Worm (Caenorhabditis elegans): ENCODE results near the gene D2023.6.

D2023.6 gene

ce11 chrV:11833319-11833718 lies 6.2 kb downstream of the D2023.6 start, which contains the start of gene pho-8:
Gene pho-8 (plus strand): TSS chrV:11833619.
- TF ChIP-seq mxl-3 (GFP tag; optimal IDR thresholded peaks at IDR 0.05) (no peak), ces-1 (GFP tag; optimal IDR thresholded peaks at IDR 0.05) (no peak), nhr-237 (tag; optimal IDR thresholded peaks at IDR 0.05) (no peak), D1046.2 (GFP tag; IDR thresholded peaks at IDR 0.05) (no peak), daf-16 (GFP tag; optimal IDR thresholded peaks at IDR 0.05) (no peak), daf-16 (tag; optimal IDR thresholded peaks at IDR 0.05) (no peak), jun-1 (tag; optimal IDR thresholded peaks at IDR 0.05) (no peak), zip-2 (tag; optimal IDR thresholded peaks at IDR 0.05) (no peak), daf-12 (tag; optimal IDR thresholded peaks at IDR 0.05) (no peak), ctbp-1 (GFP tag; IDR thresholded peaks at IDR 0.05) (no peak), mep-1 (tag; optimal IDR thresholded peaks at IDR 0.05) (no peak), aly-2 (tag; optimal IDR thresholded peaks at IDR 0.05) (no peak), vab-7 (GFP tag; IDR thresholded peaks at IDR 0.05) (no peak), lin-29 (GFP tag; IDR thresholded peaks at IDR 0.05) (no peak), hlh-30 (tag; optimal IDR thresholded peaks at IDR 0.05; ENCODE audit: insufficient read depth) (no peak), nhr-6 (tag; optimal IDR thresholded peaks at IDR 0.05) (no peak), sdz-12 (GFP tag; optimal IDR thresholded peaks at IDR 0.05) (no peak), madf-9 (GFP tag; conservative IDR thresholded peaks at IDR 0.05) (no peak)

DNA sequence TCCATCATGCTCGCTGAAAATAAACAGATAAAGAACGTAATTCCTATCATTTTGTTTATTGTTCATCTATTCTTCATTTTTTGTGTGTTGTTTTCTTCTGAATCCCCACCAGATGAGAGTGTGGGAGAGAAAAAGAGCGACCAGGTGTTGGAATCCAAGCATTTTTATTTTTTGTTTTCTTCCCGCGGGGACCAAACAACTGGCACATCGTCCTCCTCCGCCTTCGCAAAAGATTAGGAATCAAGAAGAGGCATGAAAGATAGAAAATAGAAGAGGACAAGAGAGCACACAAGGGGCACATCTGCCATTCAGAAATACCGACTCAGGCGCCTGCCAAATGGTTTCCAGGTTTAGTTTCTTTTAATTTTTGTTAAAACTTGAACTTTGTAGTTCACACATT lies 8.9 kb downstream of the D2023.6 start, which contains the start of gene R13H4.2:
Gene R13H4.2, plus strand, starts transcription at position 319 of the 400 bp plus-strand sequence.
- TF ChIP-seq nhr-48 (tag; optimal IDR thresholded peaks at IDR 0.05) (no peak), hlh-11 (tag; optimal IDR thresholded peaks at IDR 0.05) (peak; percentile 63), daf-16 (GFP tag; optimal IDR thresholded peaks at IDR 0.05) (peak in 1 of 2 experiments; percentile 96), daf-16 (tag; optimal IDR thresholded peaks at IDR 0.05) (no peak)

- no peak for TF ChIP-seq F49E8.2 (tag; optimal IDR thresholded peaks at IDR 0.05; ENCODE audit: borderline replicate concordance)
- no peak for TF ChIP-seq unc-130 (GFP tag; optimal IDR thresholded peaks at IDR 0.05)
- TF ChIP-seq nhr-42 (GFP tag; IDR thresholded peaks at IDR 0.05): no peak
- no peak for TF ChIP-seq ceh-44 (GFP tag; IDR thresholded peaks at IDR 0.05)
- TF ChIP-seq ZK546.5 (tag; optimal IDR thresholded peaks at IDR 0.05): no peak
- no peak for TF ChIP-seq madf-5 (GFP tag; IDR thresholded peaks at IDR 0.05)
Measured at ce11 chrV:11839220-11839619, 12.1 kb downstream of the D2023.6 start, which contains the start of gene idpb-5. Gene idpb-5 (plus strand): TSS chrV:11839520.

- TF ChIP-seq unc-62 (GFP tag; optimal IDR thresholded peaks at IDR 0.05 in 1 of 2) (peak in 1 of 2 experiments; percentile 75), unc-62 (tag; optimal IDR thresholded peaks at IDR 0.05) (no peak), lin-13 (GFP tag; optimal IDR thresholded peaks at IDR 0.05) (no peak)
Measured at ce11 chrV:11843678-11844366, 16.7 kb downstream of the D2023.6 start, which contains the start of gene nphp-4. Gene nphp-4 (minus strand): TSS chrV:11843728.

- TF ChIP-seq ctbp-1 (GFP tag; IDR thresholded peaks at IDR 0.05) (peak; percentile 55; the same call in 1 of the 2 replicates), lsy-2 (tag; optimal IDR thresholded peaks at IDR 0.05) (peak in 1 of 2 experiments; percentile 51), lin-1 (GFP tag; IDR thresholded peaks at IDR 0.05) (no peak), mes-2 (tag; optimal IDR thresholded peaks at IDR 0.05; ENCODE audit: poor library complexity, severe bottlenecking) (peak; percentile 34), mep-1 (tag; optimal IDR thresholded peaks at IDR 0.05) (peak; percentile 52), dpl-1 (GFP tag; optimal IDR thresholded peaks at IDR 0.05) (no peak), egl-43 (GFP tag; IDR thresholded peaks at IDR 0.05) (peak; percentile 77), skn-1 (tag; optimal IDR thresholded peaks at IDR 0.05) (no peak), T26A8.4 (GFP tag; IDR thresholded peaks at IDR 0.05) (0 out of 2 replicates have a peak, but pooled peaks have one; percentile 30), aly-2 (tag; optimal IDR thresholded peaks at IDR 0.05) (no peak), F10B5.3 (tag; optimal IDR thresholded peaks at IDR 0.05) (no peak), nhr-6 (tag; optimal IDR thresholded peaks at IDR 0.05) (peak; percentile 89), mxl-3 (GFP tag; optimal IDR thresholded peaks at IDR 0.05) (peak; percentile 30), mdl-1 (tag; optimal IDR thresholded peaks at IDR 0.05) (peak in 1 of 2 experiments; percentile 43), hmg-1.1 (GFP tag; IDR thresholded peaks at IDR 0.05) (peak; percentile 61), rbr-2 (tag; optimal IDR thresholded peaks at IDR 0.05) (peak; percentile 23), hlh-11 (tag; optimal IDR thresholded peaks at IDR 0.05) (peak; percentile 72), saeg-2 (GFP tag; IDR thresholded peaks at IDR 0.05) (no peak), mxl-2 (GFP tag; conservative IDR thresholded peaks at IDR 0.05) (no peak), unc-62 (GFP tag; optimal IDR thresholded peaks at IDR 0.05 in 1 of 2) (peak in 1 of 2 experiments; percentile 89), unc-62 (tag; optimal IDR thresholded peaks at IDR 0.05) (no peak), pqm-1 (tag; optimal IDR thresholded peaks at IDR 0.05) (peak; percentile 45)
Measured at ce11 chrV:11844828-11845227, 17.7 kb downstream of the D2023.6 start.
